Worm (Caenorhabditis elegans) whole organism, mixed stage, embryonic: ENCODE results near the gene sbt-1.

Experiments used
- hlh-1 ChIP-seq: fragments of 150-350 bp; optimal IDR thresholded peaks from 2 replicates; lab custom pipeline; 2014; ENCODE audit warnings: missing biosample characterization, missing genetic modification reagents, missing genetic modification characterization
- nhr-12 ChIP-seq: fragments of 150-350 bp; optimal IDR thresholded peaks from 2 replicates; lab custom pipeline; 2014; ENCODE audit warnings: missing biosample characterization, missing genetic modification characterization
- nhr-237 ChIP-seq: fragments of 150-350 bp; optimal IDR thresholded peaks from 2 replicates; lab custom pipeline; 2014; ENCODE audit warnings: missing biosample characterization, missing genetic modification characterization
- nhr-76 ChIP-seq: sonication (generic microtip); optimal IDR thresholded peaks from 2 replicates; lab custom pipeline; 2017; ENCODE audit warnings: missing biosample characterization, missing genetic modification characterization
- sem-2 ChIP-seq: fragments of 200-800 bp; sonication (Bioruptor generic); optimal IDR thresholded peaks from 2 replicates; lab custom pipeline; 2018; ENCODE audit warnings: mild to moderate bottlenecking, missing genetic modification characterization, missing compliant biosample characterization
- snpc-4 ChIP-seq: fragments of 150-350 bp; optimal IDR thresholded peaks from 2 replicates; lab custom pipeline; 2014; ENCODE audit warnings: missing biosample characterization, missing genetic modification characterization
- unc-39 ChIP-seq: fragments of 150-350 bp; optimal IDR thresholded peaks from 2 replicates; lab custom pipeline; 2014; ENCODE audit warnings: missing biosample characterization, missing genetic modification characterization
- unc-62 ChIP-seq: fragments of 150-350 bp; optimal IDR thresholded peaks from 2 replicates; lab custom pipeline; 2014; ENCODE audit warnings: missing biosample characterization, missing genetic modification reagents, missing genetic modification characterization
- ztf-11 ChIP-seq: fragments of 150-350 bp; optimal IDR thresholded peaks from 2 replicates; lab custom pipeline; 2014; ENCODE audit warnings: missing biosample characterization, missing genetic modification characterization

ce11 chrV:20866406-20866805, 37.7 kb upstream of the sbt-1 start:
- TF ChIP-seq ztf-11 (tag; lab: Kevin White, UChicago) (no peak), sem-2 (no peak), unc-39 (tag; lab: Kevin White, UChicago) (no peak), nhr-237 (tag; lab: Kevin White, UChicago) (no peak), unc-62 (GFP tag; lab: Kevin White, UChicago) (no peak), nhr-12 (tag; lab: Kevin White, UChicago) (no peak), snpc-4 (tag; lab: Kevin White, UChicago) (no peak), nhr-76 (tag; lab: Kevin White, UChicago) (no peak), hlh-1 (tag; lab: Kevin White, UChicago) (no peak)
